Worm (Caenorhabditis elegans) whole organism, L1 larva: Measurements from ENCODE around the gene R05G9.5.

Source experiments
- C16A3.4 ChIP-seq: fragments of 150-350 bp; optimal IDR thresholded peaks from 2 replicates; lab custom pipeline; 2014; ENCODE audit warnings: missing biosample characterization, missing genetic modification characterization
- C34B4.2 ChIP-seq: sonication (generic microtip); optimal IDR thresholded peaks from 2 replicates; lab custom pipeline; 2017; ENCODE audit warnings: mild to moderate bottlenecking, missing genetic modification characterization, missing compliant biosample characterization
- F16B12.6 ChIP-seq: fragments of 150-350 bp; optimal IDR thresholded peaks from 2 replicates; lab custom pipeline; 2014; ENCODE audit warnings: missing biosample characterization, missing genetic modification characterization
- aha-1 ChIP-seq: fragments of 150-350 bp; optimal IDR thresholded peaks from 2 replicates; lab custom pipeline; 2014; ENCODE audit warnings: missing biosample characterization, missing genetic modification characterization
- alr-1 ChIP-seq: fragments of 200-800 bp; sonication (Bioruptor generic); optimal IDR thresholded peaks from 2 replicates; lab custom pipeline; 2018; ENCODE audit warnings: borderline replicate concordance, mild to moderate bottlenecking, missing genetic modification characterization, missing compliant biosample characterization
- aly-2 ChIP-seq: fragments of 150-350 bp; optimal IDR thresholded peaks from 2 replicates; lab custom pipeline; 2014; ENCODE audit warnings: missing biosample characterization, missing genetic modification characterization
- blmp-1 ChIP-seq: fragments of 150-350 bp; optimal IDR thresholded peaks from 2 replicates; lab custom pipeline; 2014; ENCODE audit warnings: missing biosample characterization, missing genetic modification characterization
- ceh-82 ChIP-seq, 3 experiments: fragments of 150-350 bp in 1 of 3; sonication (generic microtip) in 2 of 3; optimal IDR thresholded peaks; 2 replicates each; lab custom pipeline; 2014 to 2017; ENCODE audit warnings: missing biosample characterization in 3 of 3, missing genetic modification characterization in 3 of 3
- ceh-88 ChIP-seq: fragments of 200-800 bp; sonication (Bioruptor generic); IDR thresholded peaks from 2 replicates; pipeline ENCODE4 v1.3.6; 2022; ENCODE audit warnings: missing genetic modification characterization, missing compliant biosample characterization
- ceh-90 ChIP-seq: sonication (generic microtip); optimal IDR thresholded peaks from 2 replicates; lab custom pipeline; 2016; ENCODE audit warnings: missing genetic modification characterization, missing compliant biosample characterization
- ces-1 ChIP-seq: fragments of 150-350 bp; optimal IDR thresholded peaks from 2 replicates; lab custom pipeline; 2014; ENCODE audit warnings: missing biosample characterization, missing genetic modification reagents, missing genetic modification characterization
- dpl-1 ChIP-seq, 3 experiments: fragments of 150-350 bp in 2 of 3; sonication (generic microtip) in 1 of 3; optimal IDR thresholded peaks; 2 replicates each; lab custom pipeline; 2014 to 2017; ENCODE audit warnings: missing biosample characterization in 3 of 3, missing genetic modification characterization in 3 of 3, missing genetic modification reagents in 3 of 3
- egl-13 ChIP-seq: sonication (generic microtip); optimal IDR thresholded peaks from 2 replicates; lab custom pipeline; 2016; ENCODE audit warnings: missing genotype, missing genetic modification reagents, missing genetic modification characterization, missing compliant biosample characterization
- egl-27 ChIP-seq, 2 experiments: fragments of 150-350 bp in 1 of 2; sonication (generic microtip); optimal IDR thresholded peaks; 3 replicates each; lab custom pipeline; 2017 to 2018; ENCODE audit warnings: missing biosample characterization in 2 of 2, missing genetic modification characterization in 2 of 2, missing genetic modification reagents in 2 of 2
- elt-3 ChIP-seq, 6 experiments: fragments of 150-350 bp in 1 of 6; sonication (generic microtip); optimal IDR thresholded peaks; 2 replicates each; lab custom pipeline; 2017 to 2018; ENCODE audit warnings: missing biosample characterization in 6 of 6, missing genetic modification characterization in 6 of 6, inconsistent platforms in 1 of 6
- ets-5 ChIP-seq: fragments of 200-800 bp; sonication (Bioruptor generic); IDR thresholded peaks from 2 replicates; pipeline ENCODE4 v1.3.6; 2022; ENCODE audit warnings: missing genetic modification characterization, missing compliant biosample characterization
- fkh-10 ChIP-seq: sonication (generic microtip); optimal IDR thresholded peaks from 2 replicates; lab custom pipeline; 2017; ENCODE audit warnings: missing biosample characterization, missing genetic modification reagents, missing genetic modification characterization
- fkh-8 ChIP-seq: sonication (generic microtip); optimal IDR thresholded peaks from 2 replicates; lab custom pipeline; 2016; ENCODE audit warnings: mild to moderate bottlenecking, missing genetic modification characterization, missing compliant biosample characterization
- fos-1 ChIP-seq: fragments of 150-350 bp; optimal IDR thresholded peaks from 2 replicates; lab custom pipeline; 2014; ENCODE audit warnings: missing biosample characterization, missing genetic modification characterization
- grh-1 ChIP-seq: fragments of 200-800 bp; sonication (Bioruptor generic); IDR thresholded peaks from 2 replicates; pipeline ENCODE4 v1.3.6; 2022; ENCODE audit warnings: missing genetic modification reagents, missing genetic modification characterization, missing compliant biosample characterization
- hlh-17 ChIP-seq: fragments of 200-800 bp; sonication (Bioruptor generic); optimal IDR thresholded peaks from 2 replicates; lab custom pipeline; 2018; ENCODE audit warnings: missing genetic modification characterization, mild to moderate bottlenecking, missing compliant biosample characterization, moderate library complexity, borderline replicate concordance
- irx-1 ChIP-seq: sonication (generic microtip); optimal IDR thresholded peaks from 2 replicates; lab custom pipeline; 2016; ENCODE audit warnings: missing genetic modification characterization, missing compliant biosample characterization
- isw-1 ChIP-seq: fragments of 200-800 bp; sonication (Bioruptor generic); IDR thresholded peaks from 2 replicates; pipeline ENCODE4 v1.3.6; 2022; ENCODE audit warnings: missing genetic modification characterization, missing compliant biosample characterization
- lin-13 ChIP-seq: fragments of 150-350 bp; optimal IDR thresholded peaks from 2 replicates; lab custom pipeline; 2014; ENCODE audit warnings: missing biosample characterization, missing genetic modification reagents, missing genetic modification characterization
- lin-14 ChIP-seq: fragments of 200-800 bp; sonication (Bioruptor generic); optimal IDR thresholded peaks from 2 replicates; lab custom pipeline; 2018; ENCODE audit warnings: mild to moderate bottlenecking, missing genetic modification characterization, moderate library complexity, missing compliant biosample characterization
- lir-3 ChIP-seq: sonication (generic microtip); optimal IDR thresholded peaks from 2 replicates; lab custom pipeline; 2016; ENCODE audit warnings: mild to moderate bottlenecking, missing genetic modification characterization, moderate library complexity, missing compliant biosample characterization; ENCODE audit not compliant: poor library complexity
- lsy-2 ChIP-seq, 2 experiments: fragments of 150-350 bp; optimal IDR thresholded peaks; 2 replicates each; lab custom pipeline; 2014; ENCODE audit warnings: missing biosample characterization in 2 of 2, missing genetic modification characterization in 2 of 2
- mab-9 ChIP-seq: fragments of 200-800 bp; sonication (Bioruptor generic); IDR thresholded peaks from 2 replicates; pipeline ENCODE4 v1.3.6; 2022; ENCODE audit warnings: missing genetic modification reagents, missing genetic modification characterization, missing compliant biosample characterization
- nhr-11 ChIP-seq: fragments of 150-350 bp; optimal IDR thresholded peaks from 2 replicates; lab custom pipeline; 2014; ENCODE audit warnings: missing biosample characterization, missing genetic modification characterization
- nhr-19 ChIP-seq: fragments of 200-800 bp; sonication (Bioruptor generic); conservative IDR thresholded peaks from 2 replicates; pipeline ENCODE4 v1.3.6; 2022; ENCODE audit warnings: missing genetic modification characterization, missing compliant biosample characterization
- nhr-28 ChIP-seq: fragments of 150-350 bp; optimal IDR thresholded peaks from 2 replicates; lab custom pipeline; 2014; ENCODE audit warnings: missing biosample characterization, missing genetic modification characterization
- nhr-71 ChIP-seq: sonication (generic microtip); optimal IDR thresholded peaks from 2 replicates; lab custom pipeline; 2016; ENCODE audit warnings: mild to moderate bottlenecking, missing genetic modification characterization, moderate library complexity, missing compliant biosample characterization
- nhr-76 ChIP-seq: sonication (generic microtip); optimal IDR thresholded peaks from 2 replicates; lab custom pipeline; 2017; ENCODE audit warnings: missing biosample characterization, missing genetic modification characterization
- nhr-77 ChIP-seq: fragments of 150-350 bp; optimal IDR thresholded peaks from 2 replicates; lab custom pipeline; 2014; ENCODE audit warnings: missing biosample characterization, missing genetic modification characterization
- nhr-84 ChIP-seq: sonication (generic microtip); optimal IDR thresholded peaks from 2 replicates; lab custom pipeline; 2017; ENCODE audit warnings: missing biosample characterization, missing genetic modification characterization
- nhr-85 ChIP-seq: sonication (generic microtip); peaks from one replicate; lab custom pipeline; 2016; ENCODE audit warnings: missing genetic modification characterization, inconsistent platforms, missing compliant biosample characterization
- pax-3 ChIP-seq: fragments of 200-800 bp; sonication (Bioruptor generic); optimal IDR thresholded peaks from 2 replicates; lab custom pipeline; 2018; ENCODE audit warnings: mild to moderate bottlenecking, missing genetic modification characterization, moderate library complexity, missing compliant biosample characterization
- pqm-1 ChIP-seq: sonication (generic microtip); optimal IDR thresholded peaks from 3 replicates; lab custom pipeline; 2017; ENCODE audit warnings: missing biosample characterization, missing genetic modification characterization
- skn-1 ChIP-seq: fragments of 150-350 bp; optimal IDR thresholded peaks from 2 replicates; lab custom pipeline; 2014; ENCODE audit warnings: missing biosample characterization, missing genetic modification characterization
- sptf-1 ChIP-seq: fragments of 150-350 bp; optimal IDR thresholded peaks from 2 replicates; lab custom pipeline; 2014; ENCODE audit warnings: missing biosample characterization, missing genetic modification characterization
- sup-37 ChIP-seq: fragments of 200-800 bp; sonication (Bioruptor generic); optimal IDR thresholded peaks from 2 replicates; lab custom pipeline; 2018; ENCODE audit warnings: mild to moderate bottlenecking, missing genetic modification characterization, missing compliant biosample characterization
- swsn-7 ChIP-seq: sonication (generic microtip); optimal IDR thresholded peaks from 2 replicates; lab custom pipeline; 2016; ENCODE audit warnings: missing genetic modification characterization, missing compliant biosample characterization
- tbx-2 ChIP-seq: sonication (generic microtip); optimal IDR thresholded peaks from 2 replicates; lab custom pipeline; 2016; ENCODE audit warnings: missing genetic modification characterization, missing compliant biosample characterization
- tlp-1 ChIP-seq: fragments of 150-350 bp; optimal IDR thresholded peaks from 2 replicates; lab custom pipeline; 2014; ENCODE audit warnings: missing biosample characterization, missing genetic modification characterization
- unc-130 ChIP-seq: fragments of 150-350 bp; optimal IDR thresholded peaks from 2 replicates; lab custom pipeline; 2017; ENCODE audit warnings: missing biosample characterization, missing genetic modification characterization, inconsistent platforms
- unc-30 ChIP-seq: sonication (generic microtip); optimal IDR thresholded peaks from 2 replicates; lab custom pipeline; 2017; ENCODE audit warnings: missing biosample characterization, missing genetic modification characterization
- unc-62 ChIP-seq: fragments of 150-350 bp; optimal IDR thresholded peaks from 2 replicates; lab custom pipeline; 2014; ENCODE audit warnings: missing biosample characterization, missing genetic modification reagents, missing genetic modification characterization
- vab-15 ChIP-seq: sonication (generic microtip); optimal IDR thresholded peaks from 2 replicates; lab custom pipeline; 2017; ENCODE audit warnings: missing genotype, mild to moderate bottlenecking, missing genetic modification characterization, missing compliant biosample characterization
- xbp-1 ChIP-seq: sonication (generic microtip); optimal IDR thresholded peaks from 2 replicates; lab custom pipeline; 2016; ENCODE audit warnings: missing genetic modification characterization, missing compliant biosample characterization
- zag-1 ChIP-seq: fragments of 150-350 bp; optimal IDR thresholded peaks from 2 replicates; lab custom pipeline; 2014; ENCODE audit warnings: missing biosample characterization, missing genetic modification characterization
- zip-4 ChIP-seq: fragments of 200-800 bp; sonication (Bioruptor generic); optimal IDR thresholded peaks from 2 replicates; lab custom pipeline; 2018; ENCODE audit warnings: mild to moderate bottlenecking, missing genetic modification characterization, moderate library complexity, missing compliant biosample characterization
- ztf-11 ChIP-seq, 2 experiments: sonication (generic microtip); optimal IDR thresholded peaks; 2 replicates each; lab custom pipeline; 2016 to 2017; ENCODE audit warnings: missing genetic modification characterization in 2 of 2, missing biosample characterization in 1 of 2, missing compliant biosample characterization in 1 of 2

The R05G9.5 gene

DNA sequence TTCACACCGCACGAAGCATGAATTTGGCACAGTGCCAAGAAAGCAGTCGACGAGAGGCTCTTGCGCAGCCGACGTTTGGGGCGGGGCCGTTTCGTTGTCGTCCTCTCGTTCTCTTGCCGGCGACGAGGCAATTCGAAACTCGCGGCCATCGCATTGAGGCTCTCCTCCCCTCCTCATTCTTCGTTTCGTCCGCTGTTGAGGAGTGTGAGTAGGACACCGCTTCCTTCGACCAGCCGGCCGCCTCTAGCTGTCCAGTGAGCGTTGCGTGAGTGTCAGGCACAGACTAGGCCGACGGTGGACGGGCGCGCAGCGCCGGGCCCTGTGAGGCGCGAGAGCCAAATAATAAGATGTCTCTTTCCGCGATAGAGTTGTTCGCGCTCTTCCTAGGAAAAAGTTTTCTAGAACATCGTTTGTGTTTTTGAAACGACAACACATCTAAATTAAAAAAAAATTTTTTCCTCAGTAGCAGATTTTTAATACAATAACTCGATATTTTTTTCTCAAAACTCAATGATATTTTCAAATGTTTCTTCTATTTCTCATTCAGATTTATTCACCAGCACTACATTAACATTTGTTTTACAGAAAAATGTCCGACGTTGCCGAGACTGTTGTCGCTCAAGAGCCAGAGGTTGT lies 8.1 kb downstream of the R05G9.5 start, which contains the start of the genes T28D9.11 and T28D9.1:
Gene T28D9.11, minus strand, starts transcription at position 177 of the 636 bp plus-strand sequence.
Gene T28D9.1, plus strand, starts transcription at position 586 of the 636 bp plus-strand sequence.
- TF ChIP-seq fkh-10 (GFP tag; lab: Kevin White, UChicago), result peak; percentile 50
- TF ChIP-seq unc-30 (tag; lab: Kevin White, UChicago), result no peak
- TF ChIP-seq nhr-28 (tag; lab: Kevin White, UChicago), result no peak
- TF ChIP-seq sptf-1, result no peak
- peak; percentile 26 for TF ChIP-seq egl-13 (tag; lab: Kevin White, UChicago)
- 0 out of 2 replicates have a peak, but pooled peaks have one; percentile 25 for TF ChIP-seq mab-9 (GFP tag; lab: Robert Waterston, UW)
- TF ChIP-seq aha-1 (tag; lab: Kevin White, UChicago), result no peak
- TF ChIP-seq nhr-77 (tag; lab: Kevin White, UChicago), result peak; percentile 54
- TF ChIP-seq isw-1 (GFP tag; lab: Robert Waterston, UW), result no peak
- TF ChIP-seq ceh-88, result no peak
- peak; percentile 49 for TF ChIP-seq swsn-7
- TF ChIP-seq nhr-76 (tag; lab: Kevin White, UChicago), result no peak
- TF ChIP-seq zag-1, result no peak
- TF ChIP-seq grh-1, result 0 out of 2 replicates have a peak, but pooled peaks have one; percentile 22
- TF ChIP-seq lin-14, result peak; percentile 88
- no peak for TF ChIP-seq nhr-85 (tag; lab: Kevin White, UChicago)
- TF ChIP-seq blmp-1 (tag; lab: Kevin White, UChicago), result no peak
- no peak for TF ChIP-seq pax-3
- peak; percentile 12 for TF ChIP-seq C16A3.4
- TF ChIP-seq xbp-1, result peak; percentile 6
- TF ChIP-seq ets-5 (GFP tag; lab: Robert Waterston, UW), result no peak
- no peak for TF ChIP-seq F16B12.6 (tag; lab: Kevin White, UChicago)
- TF ChIP-seq lin-13 (GFP tag; lab: Kevin White, UChicago), result peak; percentile 33
- no peak for TF ChIP-seq hlh-17 (GFP tag; lab: Kevin White, UChicago)
- no peak for TF ChIP-seq skn-1 (tag; lab: Kevin White, UChicago)
- TF ChIP-seq dpl-1 (GFP tag; optimal IDR thresholded peaks at IDR 0.05; lab: Kevin White, UChicago), result peak in 2 of 3 experiments; percentile 4 to 50
- TF ChIP-seq lir-3 (tag; lab: Kevin White, UChicago), result no peak
- no peak for TF ChIP-seq C34B4.2 (tag; lab: Kevin White, UChicago)
- TF ChIP-seq ces-1 (GFP tag; lab: Kevin White, UChicago), result no peak
- no peak for TF ChIP-seq aly-2 (tag; lab: Kevin White, UChicago)
- TF ChIP-seq ceh-90 (tag; lab: Kevin White, UChicago), result no peak
- TF ChIP-seq fkh-8 (tag; lab: Kevin White, UChicago), result peak; percentile 87
- TF ChIP-seq fos-1 (tag; lab: Kevin White, UChicago), result no peak
- TF ChIP-seq elt-3 (tag; optimal IDR thresholded peaks at IDR 0.05; lab: Kevin White, UChicago), result no peak
- TF ChIP-seq unc-62, result no peak
- no peak for TF ChIP-seq irx-1 (tag; lab: Kevin White, UChicago)
- no peak for TF ChIP-seq alr-1 (tag; lab: Kevin White, UChicago)
- TF ChIP-seq sup-37, result no peak
- no peak for TF ChIP-seq unc-130
- TF ChIP-seq ceh-82 (tag; optimal IDR thresholded peaks at IDR 0.05; lab: Kevin White, UChicago), result peak in 2 of 3 experiments; percentile 56 to 81
- no peak for TF ChIP-seq nhr-11 (tag; lab: Kevin White, UChicago)
- TF ChIP-seq ztf-11 (tag; optimal IDR thresholded peaks at IDR 0.05; lab: Kevin White, UChicago), result peak in 1 of 2 experiments; percentile 54
- no peak for TF ChIP-seq tlp-1 (tag; lab: Kevin White, UChicago)
- TF ChIP-seq zip-4 (GFP tag; lab: Kevin White, UChicago), result no peak
- TF ChIP-seq nhr-71 (tag; lab: Kevin White, UChicago), result peak; percentile 55
- TF ChIP-seq nhr-84 (tag; lab: Kevin White, UChicago), result no peak
- TF ChIP-seq pqm-1 (tag; lab: Kevin White, UChicago), result no peak
- peak; percentile 18 for TF ChIP-seq tbx-2 (tag; lab: Kevin White, UChicago)
- TF ChIP-seq lsy-2 (tag; optimal IDR thresholded peaks at IDR 0.05; lab: Kevin White, UChicago), result peak; percentile 46 to 71
- no peak for TF ChIP-seq vab-15 (tag; lab: Kevin White, UChicago)
- 0 out of 2 replicates have a peak, but pooled peaks have one; percentile 16 for TF ChIP-seq nhr-19
- TF ChIP-seq egl-27 (tag; optimal IDR thresholded peaks at IDR 0.05; lab: Kevin White, UChicago), result no peak
